Worm (Caenorhabditis elegans) whole organism, young adult: ENCODE measurements around the gene K08H2.10.
A peak's percentile ranks its signal among the peaks of the same experiment; 100 is the strongest.

Experiments used
- B0019.2 ChIP-seq: fragments of 200-800 bp; sonication (Bioruptor generic); conservative IDR thresholded peaks from 2 replicates; pipeline ENCODE4 v1.3.6; 2022; ENCODE audit warnings: missing genetic modification reagents, missing genetic modification characterization, missing compliant biosample characterization
- B0336.3 ChIP-seq: fragments of 200-800 bp; sonication (Bioruptor generic); IDR thresholded peaks from 2 replicates; pipeline ENCODE4 v1.3.6; 2022; ENCODE audit warnings: missing genetic modification characterization, missing compliant biosample characterization
- C06A6.2 ChIP-seq: fragments of 200-800 bp; sonication (Bioruptor generic); conservative IDR thresholded peaks from 2 replicates; pipeline ENCODE4 v1.3.6; 2022; ENCODE audit warnings: missing genetic modification characterization, missing compliant biosample characterization
- F10E7.11 ChIP-seq: sonication (generic microtip); optimal IDR thresholded peaks from 2 replicates; lab custom pipeline; 2017; ENCODE audit warnings: mild to moderate bottlenecking, missing genetic modification characterization, moderate library complexity, missing compliant biosample characterization
- F33H1.4 ChIP-seq: fragments of 200-800 bp; sonication (Bioruptor generic); IDR thresholded peaks from 2 replicates; pipeline ENCODE4 v1.3.6; 2022; ENCODE audit warnings: missing genetic modification reagents, missing genetic modification characterization, missing compliant biosample characterization
- F37B4.10 ChIP-seq: fragments of 200-800 bp; sonication (Bioruptor generic); IDR thresholded peaks from 2 replicates; pipeline ENCODE4 v1.3.6; 2022; ENCODE audit warnings: missing genetic modification characterization, missing compliant biosample characterization
- F52B5.7 ChIP-seq: sonication (generic microtip); optimal IDR thresholded peaks from 2 replicates; lab custom pipeline; 2016; ENCODE audit warnings: mild to moderate bottlenecking, missing genetic modification characterization, missing compliant biosample characterization
- Y53F4B.3 ChIP-seq: fragments of 200-800 bp; sonication (Bioruptor generic); IDR thresholded peaks from 2 replicates; pipeline ENCODE4 v1.3.6; 2022; ENCODE audit warnings: missing genetic modification reagents, missing genetic modification characterization, missing compliant biosample characterization
- Y79H2A.3 ChIP-seq: fragments of 200-800 bp; sonication (Bioruptor generic); conservative IDR thresholded peaks from 2 replicates; pipeline ENCODE4 v1.3.6; 2022; ENCODE audit warnings: missing genetic modification reagents, missing genetic modification characterization, missing compliant biosample characterization
- akir-1 ChIP-seq: fragments of 200-800 bp; sonication (Bioruptor generic); optimal IDR thresholded peaks from 2 replicates; lab custom pipeline; 2018; ENCODE audit warnings: mild to moderate bottlenecking, missing genetic modification characterization, moderate library complexity, missing compliant biosample characterization
- attf-5 ChIP-seq: fragments of 200-800 bp; sonication (Bioruptor generic); optimal IDR thresholded peaks from 2 replicates; lab custom pipeline; 2018; ENCODE audit warnings: mild to moderate bottlenecking, missing genetic modification characterization, missing compliant biosample characterization
- ceh-100 ChIP-seq: fragments of 200-800 bp; sonication (Bioruptor generic); IDR thresholded peaks from 2 replicates; pipeline ENCODE4 v1.3.6; 2022; ENCODE audit warnings: missing genetic modification reagents, missing genetic modification characterization, missing compliant biosample characterization
- ceh-79 ChIP-seq: sonication (generic microtip); optimal IDR thresholded peaks from 2 replicates; lab custom pipeline; 2017; ENCODE audit warnings: mild to moderate bottlenecking, missing genetic modification characterization, missing compliant biosample characterization
- ceh-91 ChIP-seq: fragments of 200-800 bp; sonication (Bioruptor generic); IDR thresholded peaks from 2 replicates; pipeline ENCODE4 v1.3.6; 2022; ENCODE audit warnings: missing genetic modification reagents, missing genetic modification characterization, missing compliant biosample characterization
- dpff-1 ChIP-seq: sonication (generic microtip); optimal IDR thresholded peaks from 2 replicates; lab custom pipeline; 2017; ENCODE audit warnings: mild to moderate bottlenecking, missing genetic modification characterization, missing compliant biosample characterization
- dpl-1 ChIP-seq: fragments of 150-350 bp; optimal IDR thresholded peaks from 2 replicates; lab custom pipeline; 2014; ENCODE audit warnings: missing biosample characterization, missing genetic modification reagents, missing genetic modification characterization
- egl-18 ChIP-seq: fragments of 200-800 bp; sonication (Bioruptor generic); IDR thresholded peaks from 2 replicates; pipeline ENCODE4 v1.3.6; 2022; ENCODE audit warnings: missing genetic modification reagents, missing genetic modification characterization, missing compliant biosample characterization
- egrh-3 ChIP-seq: fragments of 200-800 bp; sonication (Bioruptor generic); IDR thresholded peaks from 2 replicates; pipeline ENCODE4 v1.3.6; 2022; ENCODE audit warnings: missing genetic modification reagents, missing genetic modification characterization, missing compliant biosample characterization
- ekl-4 ChIP-seq: fragments of 200-800 bp; sonication (Bioruptor generic); IDR thresholded peaks from 2 replicates; pipeline ENCODE4 v1.3.6; 2022; ENCODE audit warnings: missing genetic modification reagents, missing genetic modification characterization, missing compliant biosample characterization
- ets-4 ChIP-seq: fragments of 200-800 bp; sonication (Bioruptor generic); optimal IDR thresholded peaks from 2 replicates; lab custom pipeline; 2018; ENCODE audit warnings: mild to moderate bottlenecking, missing genetic modification characterization, missing compliant biosample characterization
- gei-17 ChIP-seq: fragments of 200-800 bp; sonication (Bioruptor generic); optimal IDR thresholded peaks from 2 replicates; lab custom pipeline; 2018; ENCODE audit warnings: mild to moderate bottlenecking, missing genetic modification characterization, missing compliant biosample characterization
- him-1 ChIP-seq: sonication (generic microtip); optimal IDR thresholded peaks from 2 replicates; lab custom pipeline; 2016; ENCODE audit warnings: missing genotype, missing genetic modification reagents, missing genetic modification characterization, missing compliant biosample characterization
- hlh-12 ChIP-seq: sonication (generic microtip); optimal IDR thresholded peaks from 2 replicates; lab custom pipeline; 2016; ENCODE audit warnings: missing genetic modification characterization, missing compliant biosample characterization
- hmg-1.2 ChIP-seq: fragments of 200-800 bp; sonication (Bioruptor generic); IDR thresholded peaks from 2 replicates; pipeline ENCODE4 v1.3.6; 2022; ENCODE audit warnings: missing genetic modification reagents, missing genetic modification characterization, missing compliant biosample characterization
- hsf-1 ChIP-seq: fragments of 200-800 bp; sonication (Bioruptor generic); IDR thresholded peaks from 2 replicates; pipeline ENCODE4 v1.3.6; 2022; ENCODE audit warnings: missing genetic modification reagents, missing genetic modification characterization, missing compliant biosample characterization
- lag-1 ChIP-seq: fragments of 200-800 bp; sonication (Bioruptor generic); IDR thresholded peaks from 2 replicates; pipeline ENCODE4 v1.3.6; 2022; ENCODE audit warnings: missing genetic modification reagents, missing genetic modification characterization, missing compliant biosample characterization
- let-607 ChIP-seq, 2 experiments: fragments of 200-800 bp in 1 of 2; sonication (Bioruptor generic) in 1 of 2; sonication (generic microtip) in 1 of 2; optimal IDR thresholded peaks; 2 replicates each; lab custom pipeline; 2016 to 2018; ENCODE audit warnings: mild to moderate bottlenecking in 2 of 2, missing compliant biosample characterization in 2 of 2, missing genetic modification characterization in 2 of 2, moderate library complexity in 2 of 2, missing genotype in 1 of 2
- lin-35 ChIP-seq, 3 experiments: fragments of 150-350 bp in 2 of 3; sonication (generic microtip) in 1 of 3; optimal IDR thresholded peaks; 2 replicates each; lab custom pipeline; 2014 to 2018; ENCODE audit warnings: missing biosample characterization in 3 of 3, missing genetic modification characterization in 3 of 3, missing genetic modification reagents in 3 of 3
- lin-40 ChIP-seq: sonication (generic microtip); optimal IDR thresholded peaks from 2 replicates; lab custom pipeline; 2016; ENCODE audit warnings: missing genetic modification characterization, mild to moderate bottlenecking, missing compliant biosample characterization, missing genotype, missing genetic modification reagents
- lsy-27 ChIP-seq: sonication (generic microtip); optimal IDR thresholded peaks from 2 replicates; lab custom pipeline; 2017; ENCODE audit warnings: missing genetic modification characterization, mild to moderate bottlenecking, missing compliant biosample characterization, antibody characterized with exemption, missing genotype, borderline replicate concordance; ENCODE audit not compliant: insufficient read depth
- madf-10 ChIP-seq: sonication (generic microtip); optimal IDR thresholded peaks from 2 replicates; lab custom pipeline; 2016; ENCODE audit warnings: mild to moderate bottlenecking, missing genetic modification characterization, missing compliant biosample characterization
- madf-3 ChIP-seq: fragments of 200-800 bp; sonication (Bioruptor generic); IDR thresholded peaks from 2 replicates; pipeline ENCODE4 v1.3.6; 2022; ENCODE audit warnings: missing genetic modification reagents, missing genetic modification characterization, missing compliant biosample characterization
- nfya-1 ChIP-seq: sonication (generic microtip); optimal IDR thresholded peaks from 2 replicates; lab custom pipeline; 2017; ENCODE audit warnings: antibody characterized with exemption, missing compliant biosample characterization, missing genetic modification characterization, borderline replicate concordance; ENCODE audit not compliant: insufficient read depth
- nhr-120 ChIP-seq: fragments of 200-800 bp; sonication (Bioruptor generic); IDR thresholded peaks from 2 replicates; pipeline ENCODE4 v1.3.6; 2022; ENCODE audit warnings: missing genetic modification characterization, missing compliant biosample characterization
- nhr-80 ChIP-seq: sonication (generic microtip); optimal IDR thresholded peaks from 2 replicates; lab custom pipeline; 2016; ENCODE audit warnings: missing genetic modification characterization, missing compliant biosample characterization
- sdz-38 ChIP-seq: sonication (generic microtip); optimal IDR thresholded peaks from 2 replicates; lab custom pipeline; 2016; ENCODE audit warnings: missing genotype, missing genetic modification characterization, missing compliant biosample characterization
- snpc-4 ChIP-seq, 5 experiments: fragments of 150-350 bp in 1 of 5; sonication (generic microtip) in 4 of 5; optimal IDR thresholded peaks; 2 replicates each; lab custom pipeline; 2014 to 2018; ENCODE audit warnings: missing genetic modification characterization in 5 of 5, missing biosample characterization in 3 of 5, antibody characterized with exemption in 2 of 5, mild to moderate bottlenecking in 2 of 5, missing compliant biosample characterization in 2 of 5, missing genotype in 2 of 5, moderate library complexity in 2 of 5, missing genetic modification reagents in 1 of 5
- sptf-2 ChIP-seq: fragments of 200-800 bp; sonication (Bioruptor generic); optimal IDR thresholded peaks from 2 replicates; lab custom pipeline; 2018; ENCODE audit warnings: mild to moderate bottlenecking, missing genetic modification characterization, missing compliant biosample characterization
- unc-130 ChIP-seq: sonication (generic microtip); optimal IDR thresholded peaks from 2 replicates; lab custom pipeline; 2016; ENCODE audit warnings: missing genetic modification reagents, missing genetic modification characterization, missing compliant biosample characterization
- unc-62 ChIP-seq: fragments of 150-350 bp; optimal IDR thresholded peaks from 2 replicates; lab custom pipeline; 2014; ENCODE audit warnings: missing biosample characterization, missing genetic modification reagents, missing genetic modification characterization
- zim-3 ChIP-seq: sonication (generic microtip); optimal IDR thresholded peaks from 2 replicates; lab custom pipeline; 2017; ENCODE audit warnings: mild to moderate bottlenecking, missing genetic modification characterization, moderate library complexity, missing compliant biosample characterization
- ztf-22 ChIP-seq: fragments of 200-800 bp; sonication (Bioruptor generic); optimal IDR thresholded peaks from 2 replicates; lab custom pipeline; 2018; ENCODE audit warnings: mild to moderate bottlenecking, missing genetic modification characterization, moderate library complexity, missing compliant biosample characterization
- ztf-3 ChIP-seq: fragments of 200-800 bp; sonication (Bioruptor generic); optimal IDR thresholded peaks from 2 replicates; lab custom pipeline; 2018; ENCODE audit warnings: mild to moderate bottlenecking, missing genetic modification characterization, missing compliant biosample characterization

Gene K08H2.10

ce11 chrX:13225111-13225905 lies 32.3 kb upstream of the K08H2.10 start:
- TF ChIP-seq snpc-4 (GFP tag; optimal IDR thresholded peaks at IDR 0.05; lab: Kevin White, UChicago) (no peak), snpc-4 (tag; optimal IDR thresholded peaks at IDR 0.05; lab: Kevin White, UChicago) (no peak), lin-35 (GFP tag; optimal IDR thresholded peaks at IDR 0.05; lab: Kevin White, UChicago) (no peak), sptf-2 (GFP tag; lab: Kevin White, UChicago) (no peak), unc-62 (peak; percentile 29), F52B5.7 (tag; lab: Kevin White, UChicago) (no peak), lag-1 (GFP tag; lab: Robert Waterston, UW) (no peak), ekl-4 (no peak), hsf-1 (0 out of 2 replicates have a peak, but pooled peaks have one; percentile 11), F33H1.4 (GFP tag; lab: Robert Waterston, UW) (no peak), dpl-1 (GFP tag; lab: Kevin White, UChicago) (no peak), dpff-1 (no peak), lin-40 (peak; percentile 9), sdz-38 (tag; lab: Kevin White, UChicago) (no peak), Y79H2A.3 (GFP tag; lab: Robert Waterston, UW) (no peak), zim-3 (no peak), madf-3 (GFP tag; lab: Robert Waterston, UW) (peak; percentile 78; the same call in 1 of the 2 replicates), ztf-3 (GFP tag; lab: Kevin White, UChicago) (no peak), Y53F4B.3 (GFP tag; lab: Robert Waterston, UW) (no peak), nfya-1 (no peak), ets-4 (GFP tag; lab: Kevin White, UChicago) (no peak), akir-1 (no peak), egrh-3 (GFP tag; lab: Robert Waterston, UW) (no peak), F37B4.10 (GFP tag; lab: Robert Waterston, UW) (no peak), F10E7.11 (tag; lab: Kevin White, UChicago) (no peak), let-607 (tag; optimal IDR thresholded peaks at IDR 0.05; lab: Kevin White, UChicago) (no peak), nhr-120 (GFP tag; lab: Robert Waterston, UW) (no peak), ceh-91 (no peak), B0336.3 (GFP tag; lab: Robert Waterston, UW) (no peak), ztf-22 (GFP tag; lab: Kevin White, UChicago) (no peak), egl-18 (GFP tag; lab: Robert Waterston, UW) (no peak), nhr-80 (peak; percentile 67), madf-10 (tag; lab: Kevin White, UChicago) (no peak), ceh-100 (GFP tag; lab: Robert Waterston, UW) (no peak), B0019.2 (no peak), hmg-1.2 (no peak), attf-5 (GFP tag; lab: Kevin White, UChicago) (no peak), unc-130 (GFP tag; lab: Kevin White, UChicago) (no peak), hlh-12 (tag; lab: Kevin White, UChicago) (no peak)

- TF ChIP-seq Y79H2A.3 (GFP tag; lab: Robert Waterston, UW) (no peak), ekl-4 (no peak), madf-3 (GFP tag; lab: Robert Waterston, UW) (no peak), C06A6.2 (GFP tag; lab: Robert Waterston, UW) (no peak), gei-17 (no peak), ceh-79 (tag; lab: Kevin White, UChicago) (no peak), him-1 (tag; lab: Kevin White, UChicago) (no peak), lsy-27 (tag; lab: Kevin White, UChicago) (no peak)
Observed at ce11 chrX:13226614-13227096, 31.0 kb upstream of the K08H2.10 start, which contains the start of gene skr-21. skr-21 (minus strand) TSS chrX:13226664.
